Fruit fly (Drosophila melanogaster) whole organism, prepupa: ENCODE results near the gene CG33777.

ENCODE experiments used
- Blimp-1 ChIP-seq: fragments of 200-800 bp; sonication (Bioruptor generic); optimal IDR thresholded peaks from 3 replicates; lab custom pipeline; 2017; ENCODE audit warnings: missing biosample characterization, missing genetic modification characterization, mild to moderate bottlenecking, moderate library complexity, missing genetic modification reagents
- CG10631 ChIP-seq: fragments of 200-800 bp; sonication (Bioruptor generic); optimal IDR thresholded peaks from 2 replicates; lab custom pipeline; 2016; ENCODE audit warnings: missing biosample characterization, missing genetic modification characterization
- CG10669 ChIP-seq: fragments of 200-800 bp; sonication (Bioruptor generic); optimal IDR thresholded peaks from 3 replicates; lab custom pipeline; 2018; ENCODE audit warnings: missing biosample characterization, mild to moderate bottlenecking, missing genetic modification characterization, moderate library complexity
- CG11902 ChIP-seq: fragments of 200-800 bp; sonication (Bioruptor generic); optimal IDR thresholded peaks from 3 replicates; lab custom pipeline; 2016; ENCODE audit warnings: missing biosample characterization, missing genetic modification characterization
- CG15336 ChIP-seq: fragments of 200-800 bp; sonication (Bioruptor generic); IDR thresholded peaks from 2 replicates; pipeline ENCODE4 v1.3.6; 2022; ENCODE audit warnings: missing biosample characterization, missing genetic modification characterization
- CG1621 ChIP-seq: fragments of 200-800 bp; sonication (Bioruptor generic); optimal IDR thresholded peaks from 3 replicates; lab custom pipeline; 2018; ENCODE audit warnings: missing biosample characterization, mild to moderate bottlenecking, missing genetic modification characterization
- CG34406 ChIP-seq: fragments of 200-800 bp; sonication (Bioruptor generic); optimal IDR thresholded peaks from 3 replicates; lab custom pipeline; 2016; ENCODE audit warnings: missing biosample characterization, missing genetic modification characterization
- CG4318 ChIP-seq: fragments of 200-800 bp; sonication (Bioruptor generic); optimal IDR thresholded peaks from 3 replicates; lab custom pipeline; 2017; ENCODE audit warnings: missing biosample characterization, mild to moderate bottlenecking, missing genetic modification characterization
- CG6163 ChIP-seq: fragments of 200-800 bp; sonication (Bioruptor generic); IDR thresholded peaks from 3 replicates; pipeline ENCODE4 v1.3.6; 2022; ENCODE audit warnings: missing biosample characterization, missing genetic modification characterization
- CG6276 ChIP-seq: fragments of 200-800 bp; sonication (Bioruptor generic); optimal IDR thresholded peaks from 2 replicates; lab custom pipeline; 2017; ENCODE audit warnings: missing biosample characterization, mild to moderate bottlenecking, missing genetic modification characterization
- CG6792 ChIP-seq: fragments of 200-800 bp; sonication (Bioruptor generic); optimal IDR thresholded peaks from 3 replicates; lab custom pipeline; 2016; ENCODE audit warnings: missing biosample characterization, missing genetic modification characterization
- CG6808 ChIP-seq: fragments of 200-800 bp; sonication (Bioruptor generic); optimal IDR thresholded peaks from 3 replicates; lab custom pipeline; 2017; ENCODE audit warnings: missing biosample characterization, missing genetic modification characterization, mild to moderate bottlenecking, moderate library complexity, missing genetic modification reagents
- CG6854 ChIP-seq: fragments of 200-800 bp; sonication (Bioruptor generic); optimal IDR thresholded peaks from 2 replicates; lab custom pipeline; 2017; ENCODE audit warnings: missing biosample characterization, mild to moderate bottlenecking, missing genetic modification characterization
- CG7368 ChIP-seq: fragments of 200-800 bp; sonication (Bioruptor generic); optimal IDR thresholded peaks from 3 replicates; lab custom pipeline; 2016; ENCODE audit warnings: missing biosample characterization, missing genetic modification characterization
- CG8119 ChIP-seq: fragments of 200-800 bp; sonication (Bioruptor generic); IDR thresholded peaks from 3 replicates; pipeline ENCODE4 v1.3.6; 2022; ENCODE audit warnings: missing biosample characterization, missing genetic modification characterization
- CG8319 ChIP-seq: fragments of 200-800 bp; sonication (Bioruptor generic); optimal IDR thresholded peaks from 3 replicates; lab custom pipeline; 2016; ENCODE audit warnings: missing biosample characterization, missing genetic modification characterization
- CG8632 ChIP-seq: fragments of 200-800 bp; sonication (Bioruptor generic); optimal IDR thresholded peaks from 3 replicates; lab custom pipeline; 2016; ENCODE audit warnings: missing biosample characterization, missing genetic modification characterization
- Eip75B ChIP-seq: fragments of 200-800 bp; sonication (Bioruptor generic); optimal IDR thresholded peaks from 3 replicates; lab custom pipeline; 2016; ENCODE audit warnings: missing biosample characterization, missing genetic modification characterization
- Eip78C ChIP-seq: fragments of 200-800 bp; sonication (Bioruptor generic); peaks from one replicate; lab custom pipeline; 2016; ENCODE audit warnings: missing biosample characterization, missing genetic modification characterization
- Ets96B ChIP-seq: fragments of 200-800 bp; optimal IDR thresholded peaks from 2 replicates; lab custom pipeline; 2019; ENCODE audit warnings: missing biosample characterization, mild to moderate bottlenecking, missing genetic modification characterization, moderate library complexity
- Hr38 ChIP-seq: sonication (Bioruptor generic); optimal IDR thresholded peaks from 2 replicates; lab custom pipeline; 2016; ENCODE audit warnings: missing biosample characterization, missing genetic modification characterization
- Lpt ChIP-seq: fragments of 200-800 bp; sonication (Bioruptor generic); optimal IDR thresholded peaks from 3 replicates; lab custom pipeline; 2016; ENCODE audit warnings: missing biosample characterization, missing genetic modification characterization
- Met ChIP-seq: fragments of 200-800 bp; sonication (Bioruptor generic); optimal IDR thresholded peaks from 3 replicates; lab custom pipeline; 2016; ENCODE audit warnings: missing biosample characterization, missing genetic modification characterization
- Smox ChIP-seq: fragments of 200-800 bp; sonication (Bioruptor generic); optimal IDR thresholded peaks from 3 replicates; lab custom pipeline; 2016; ENCODE audit warnings: missing biosample characterization, missing genetic modification characterization
- Sox102F ChIP-seq: fragments of 200-800 bp; sonication (Bioruptor generic); optimal IDR thresholded peaks from 2 replicates; lab custom pipeline; 2016; ENCODE audit warnings: missing biosample characterization, mild to moderate bottlenecking, missing genetic modification characterization
- Sox14 ChIP-seq: fragments of 200-800 bp; sonication (Bioruptor generic); optimal IDR thresholded peaks from 3 replicates; lab custom pipeline; 2016; ENCODE audit warnings: missing biosample characterization, missing genetic modification characterization
- Sox15 ChIP-seq: fragments of 200-800 bp; sonication (Bioruptor generic); optimal IDR thresholded peaks from 3 replicates; lab custom pipeline; 2016; ENCODE audit warnings: missing biosample characterization, missing genetic modification characterization
- achi ChIP-seq: fragments of 200-800 bp; sonication (Bioruptor generic); optimal IDR thresholded peaks from 3 replicates; lab custom pipeline; 2016; ENCODE audit warnings: missing biosample characterization, missing genetic modification characterization
- dac ChIP-seq: fragments of 200-800 bp; sonication (Bioruptor generic); optimal IDR thresholded peaks from 2 replicates; lab custom pipeline; 2017; ENCODE audit warnings: missing biosample characterization, mild to moderate bottlenecking, missing genetic modification characterization
- eg ChIP-seq: fragments of 200-800 bp; sonication (Bioruptor generic); IDR thresholded peaks from 3 replicates; pipeline ENCODE4 v1.3.6; 2022; ENCODE audit warnings: missing biosample characterization, missing genetic modification characterization
- esn ChIP-seq: fragments of 200-800 bp; sonication (Bioruptor generic); optimal IDR thresholded peaks from 2 replicates; lab custom pipeline; 2016; ENCODE audit warnings: missing biosample characterization, mild to moderate bottlenecking, missing genetic modification characterization, moderate library complexity
- fkh ChIP-seq: fragments of 200-800 bp; sonication (Bioruptor generic); optimal IDR thresholded peaks from 3 replicates; lab custom pipeline; 2017; ENCODE audit warnings: missing biosample characterization, mild to moderate bottlenecking, missing genetic modification characterization, moderate library complexity
- net ChIP-seq: fragments of 200-800 bp; sonication (Bioruptor generic); optimal IDR thresholded peaks from 3 replicates; lab custom pipeline; 2016; ENCODE audit warnings: missing biosample characterization, missing genetic modification characterization
- salr ChIP-seq, 2 experiments: fragments of 200-800 bp; sonication (Bioruptor generic); optimal IDR thresholded peaks; 3 replicates each; lab custom pipeline; 2016 to 2018; ENCODE audit warnings: missing biosample characterization in 2 of 2, missing genetic modification characterization in 2 of 2, mild to moderate bottlenecking in 1 of 2
- spab ChIP-seq: fragments of 200-800 bp; sonication (Bioruptor generic); optimal IDR thresholded peaks from 2 replicates; lab custom pipeline; 2017; ENCODE audit warnings: missing biosample characterization, mild to moderate bottlenecking, missing genetic modification characterization, missing genetic modification reagents
- ss ChIP-seq, 2 experiments: fragments of 200-800 bp; sonication (Bioruptor generic); optimal IDR thresholded peaks; 2 replicates in 1 of 2; 3 replicates in 1 of 2; lab custom pipeline; 2017 to 2018; ENCODE audit warnings: mild to moderate bottlenecking in 2 of 2, missing biosample characterization in 2 of 2, missing genetic modification characterization in 2 of 2, moderate library complexity in 1 of 2
- svp ChIP-seq: fragments of 200-800 bp; sonication (Bioruptor generic); peaks from one replicate; lab custom pipeline; 2016; ENCODE audit warnings: missing biosample characterization, missing genetic modification characterization
- topi ChIP-seq: fragments of 200-800 bp; sonication (Bioruptor generic); optimal IDR thresholded peaks from 3 replicates; lab custom pipeline; 2016; ENCODE audit warnings: missing biosample characterization, missing genetic modification characterization
- vri ChIP-seq: fragments of 200-800 bp; sonication (Bioruptor generic); optimal IDR thresholded peaks from 3 replicates; lab custom pipeline; 2016; ENCODE audit warnings: missing biosample characterization, mild to moderate bottlenecking, missing genetic modification characterization

Gene CG33777

DNA sequence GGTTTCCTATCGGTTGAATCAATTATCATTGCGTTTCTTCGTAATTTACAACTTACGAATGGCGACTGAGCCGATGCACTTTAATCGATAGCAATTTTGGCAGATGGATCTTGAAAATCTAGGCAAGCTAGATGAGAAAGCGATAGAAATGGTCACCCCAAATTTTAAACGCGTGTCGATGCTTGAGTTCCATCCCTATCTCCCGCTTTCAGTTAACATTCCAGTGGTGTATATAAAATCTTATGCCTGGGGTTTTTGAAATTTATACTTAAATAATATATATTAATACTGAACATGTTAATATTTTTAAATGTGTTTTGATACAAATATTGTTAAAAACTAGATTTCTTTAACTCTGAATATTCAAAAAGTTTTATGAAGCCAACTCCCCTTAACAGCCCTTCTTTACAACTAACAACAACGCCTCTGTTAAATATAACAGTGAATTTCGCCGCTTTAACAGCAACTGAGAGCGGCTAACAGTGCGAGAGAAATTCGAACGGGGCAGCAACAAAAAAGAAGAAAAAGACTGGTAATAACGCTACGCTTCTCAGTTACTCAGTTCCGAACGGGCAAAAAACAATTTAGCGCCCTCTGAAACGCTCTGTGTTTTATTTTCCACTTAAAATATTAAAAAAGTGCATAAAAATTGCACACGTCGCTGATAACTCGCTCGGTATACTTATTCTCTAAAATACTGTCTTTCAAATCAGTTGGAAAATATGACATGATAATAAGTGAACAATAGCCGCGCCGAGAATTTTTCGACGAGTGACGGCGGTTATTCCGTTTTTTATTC lies 13.3 kb downstream of the CG33777 start, which contains the start of gene CG11357 (continued):
- TF ChIP-seq esn (GFP tag; lab: Kevin White, UChicago) (peak; percentile 98), CG6854 (GFP tag; lab: Kevin White, UChicago) (peak; percentile 95), Blimp-1 (GFP tag; lab: Kevin White, UChicago) (peak; percentile 92), salr (GFP tag; optimal IDR thresholded peaks at IDR 0.05; lab: Kevin White, UChicago) (peak; percentile 90 to 95), Hr38 (GFP tag; lab: Kevin White, UChicago) (no peak), CG8319 (GFP tag; lab: Kevin White, UChicago) (peak; percentile 91), dac (GFP tag; lab: Kevin White, UChicago) (peak; percentile 90), CG6792 (GFP tag; lab: Kevin White, UChicago) (peak; percentile 98), CG1621 (tag; lab: Kevin White, UChicago) (peak; percentile 95)

DNA sequence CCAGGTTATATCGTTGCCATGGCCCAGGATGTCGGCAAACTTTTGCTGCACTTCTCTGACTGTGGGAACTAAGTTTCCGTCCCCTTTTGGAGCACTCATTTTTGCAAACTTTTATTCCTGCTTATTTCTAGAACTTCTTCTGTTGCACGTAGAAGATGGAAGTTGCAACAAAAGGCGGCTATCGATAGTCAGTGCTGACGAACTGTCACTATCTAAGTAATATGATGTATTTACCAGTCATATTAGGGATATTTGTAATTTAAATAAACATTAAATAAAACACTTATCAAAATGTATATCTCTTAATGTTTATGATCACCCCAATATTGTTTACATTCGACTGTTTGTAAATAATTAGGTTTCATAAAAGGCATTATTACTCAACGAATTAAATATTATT lies 14.0 kb downstream of the CG33777 start, which contains the start of gene CG32243:
CG32243 (minus strand) TSS at position 175 of the 400 bp plus-strand sequence.
- TF ChIP-seq achi (GFP tag; lab: Kevin White, UChicago) (peak; percentile 72), net (GFP tag; lab: Kevin White, UChicago) (no peak), Sox15 (GFP tag; lab: Kevin White, UChicago) (no peak)

- no peak for TF ChIP-seq Hr38 (GFP tag; lab: Kevin White, UChicago)
- peak; percentile 51 for TF ChIP-seq Blimp-1 (GFP tag; lab: Kevin White, UChicago)
Observed at dm6 chr3L:4534481-4534880, 20.6 kb downstream of the CG33777 start.

- TF ChIP-seq Eip78C (peak; percentile 37), CG10631 (no peak), Met (GFP tag; lab: Kevin White, UChicago) (no peak), Smox (no peak), CG34406 (no peak), topi (GFP tag; lab: Kevin White, UChicago) (no peak), CG10669 (GFP tag; lab: Kevin White, UChicago) (no peak)
Observed at dm6 chr3L:4533941-4534340, 21.1 kb downstream of the CG33777 start.

- TF ChIP-seq CG15336 (GFP tag; lab: Robert Waterston, UW) (no peak), spab (no peak), Eip78C (peak; percentile 41), Blimp-1 (GFP tag; lab: Kevin White, UChicago) (peak; percentile 85), net (GFP tag; lab: Kevin White, UChicago) (no peak), CG6276 (GFP tag; lab: Kevin White, UChicago) (no peak), CG1621 (tag; lab: Kevin White, UChicago) (peak; percentile 44), CG7368 (GFP tag; lab: Kevin White, UChicago) (no peak), topi (GFP tag; lab: Kevin White, UChicago) (no peak), Eip75B (GFP tag; lab: Kevin White, UChicago) (no peak), CG6808 (GFP tag; lab: Kevin White, UChicago) (no peak), CG8632 (no peak), ss (GFP tag; optimal IDR thresholded peaks at IDR 0.05; lab: Kevin White, UChicago) (no peak), Ets96B (tag; lab: Kevin White, UChicago) (no peak), Met (GFP tag; lab: Kevin White, UChicago) (no peak), fkh (GFP tag; lab: Kevin White, UChicago) (peak; percentile 41), CG8119 (no peak), CG6163 (GFP tag; lab: Robert Waterston, UW) (0 out of 3 replicates have a peak, but pooled peaks have one; percentile 20), esn (GFP tag; lab: Kevin White, UChicago) (no peak), CG6854 (GFP tag; lab: Kevin White, UChicago) (no peak), Lpt (no peak), Sox102F (GFP tag; lab: Kevin White, UChicago) (no peak), CG10631 (no peak), CG4318 (GFP tag; lab: Kevin White, UChicago) (no peak), vri (GFP tag; lab: Kevin White, UChicago) (no peak), svp (GFP tag; lab: Kevin White, UChicago) (peak; percentile 28), eg (GFP tag; lab: Robert Waterston, UW) (no peak), Sox14 (GFP tag; lab: Kevin White, UChicago) (no peak), CG11902 (GFP tag; lab: Kevin White, UChicago) (no peak)
Observed at dm6 chr3L:4532841-4533619, 22.0 kb downstream of the CG33777 start, which contains the start of gene CG11353. Gene CG11353, plus strand, starts transcription at chr3L:4533170.
